Worm (Caenorhabditis elegans) whole organism, mixed stage, embryonic: ENCODE results near the gene plpr-1.

Experiments used
- bed-3 ChIP-seq: fragments of 200-800 bp; sonication (Bioruptor generic); optimal IDR thresholded peaks from 3 replicates; lab custom pipeline; 2018; ENCODE audit warnings: mild to moderate bottlenecking, missing genetic modification characterization, moderate library complexity, missing compliant biosample characterization
- ceh-39 ChIP-seq: fragments of 150-350 bp; optimal IDR thresholded peaks from 2 replicates; lab custom pipeline; 2014; ENCODE audit warnings: missing biosample characterization, missing genetic modification characterization
- ceh-43 ChIP-seq: fragments of 200-800 bp; sonication (Bioruptor generic); optimal IDR thresholded peaks from 2 replicates; lab custom pipeline; 2018; ENCODE audit warnings: mild to moderate bottlenecking, missing genetic modification characterization, moderate library complexity, missing compliant biosample characterization
- cnd-1 ChIP-seq: fragments of 200-800 bp; sonication (Bioruptor generic); optimal IDR thresholded peaks from 2 replicates; lab custom pipeline; 2018; ENCODE audit warnings: mild to moderate bottlenecking, missing genetic modification characterization, missing compliant biosample characterization
- drap-1 ChIP-seq: fragments of 200-800 bp; sonication (Bioruptor generic); optimal IDR thresholded peaks from 3 replicates; lab custom pipeline; 2018; ENCODE audit warnings: mild to moderate bottlenecking, missing genetic modification characterization, missing compliant biosample characterization
- elt-3 ChIP-seq: fragments of 150-350 bp; optimal IDR thresholded peaks from 2 replicates; lab custom pipeline; 2014; ENCODE audit warnings: missing biosample characterization, missing genetic modification characterization
- flh-1 ChIP-seq: fragments of 200-800 bp; sonication (Bioruptor generic); optimal IDR thresholded peaks from 2 replicates; lab custom pipeline; 2018; ENCODE audit warnings: mild to moderate bottlenecking, missing genetic modification characterization, moderate library complexity, missing compliant biosample characterization
- hlh-1 ChIP-seq: fragments of 150-350 bp; optimal IDR thresholded peaks from 2 replicates; lab custom pipeline; 2014; ENCODE audit warnings: missing biosample characterization, missing genetic modification reagents, missing genetic modification characterization
- lin-13 ChIP-seq: fragments of 150-350 bp; optimal IDR thresholded peaks from 2 replicates; lab custom pipeline; 2014; ENCODE audit warnings: missing biosample characterization, missing genetic modification characterization
- mab-5 ChIP-seq: fragments of 150-350 bp; optimal IDR thresholded peaks from 2 replicates; lab custom pipeline; 2014; ENCODE audit warnings: missing biosample characterization, missing genetic modification characterization
- mep-1 ChIP-seq: fragments of 150-350 bp; optimal IDR thresholded peaks from 2 replicates; lab custom pipeline; 2017; ENCODE audit warnings: missing biosample characterization, missing genetic modification reagents, missing genetic modification characterization, inconsistent platforms
- nhr-2 ChIP-seq: fragments of 150-350 bp; optimal IDR thresholded peaks from 2 replicates; lab custom pipeline; 2014; ENCODE audit warnings: missing biosample characterization, missing genetic modification characterization
- nhr-237 ChIP-seq: fragments of 150-350 bp; optimal IDR thresholded peaks from 2 replicates; lab custom pipeline; 2014; ENCODE audit warnings: missing biosample characterization, missing genetic modification characterization
- nhr-28 ChIP-seq: fragments of 150-350 bp; optimal IDR thresholded peaks from 2 replicates; lab custom pipeline; 2014; ENCODE audit warnings: missing biosample characterization, missing genetic modification characterization
- pha-4 ChIP-seq: fragments of 150-350 bp; optimal IDR thresholded peaks from 2 replicates; lab custom pipeline; 2018; ENCODE audit warnings: missing biosample characterization, missing genetic modification reagents, missing genetic modification characterization
- sem-2 ChIP-seq: fragments of 200-800 bp; sonication (Bioruptor generic); optimal IDR thresholded peaks from 2 replicates; lab custom pipeline; 2018; ENCODE audit warnings: mild to moderate bottlenecking, missing genetic modification characterization, missing compliant biosample characterization
- snpc-4 ChIP-seq: fragments of 150-350 bp; optimal IDR thresholded peaks from 2 replicates; lab custom pipeline; 2014; ENCODE audit warnings: missing biosample characterization, missing genetic modification characterization
- unc-120 ChIP-seq: sonication (generic microtip); optimal IDR thresholded peaks from 2 replicates; lab custom pipeline; 2017; ENCODE audit warnings: missing genetic modification characterization, missing compliant biosample characterization; ENCODE audit not compliant: poor library complexity, severe bottlenecking
- unc-39 ChIP-seq: fragments of 150-350 bp; optimal IDR thresholded peaks from 2 replicates; lab custom pipeline; 2014; ENCODE audit warnings: missing biosample characterization, missing genetic modification characterization
- unc-62 ChIP-seq: fragments of 150-350 bp; optimal IDR thresholded peaks from 2 replicates; lab custom pipeline; 2014; ENCODE audit warnings: missing biosample characterization, missing genetic modification reagents, missing genetic modification characterization
- zip-8 ChIP-seq: fragments of 150-350 bp; optimal IDR thresholded peaks from 2 replicates; lab custom pipeline; 2014; ENCODE audit warnings: missing biosample characterization, missing genetic modification characterization
- ztf-11 ChIP-seq: fragments of 150-350 bp; optimal IDR thresholded peaks from 2 replicates; lab custom pipeline; 2014; ENCODE audit warnings: missing biosample characterization, missing genetic modification characterization

The plpr-1 gene

DNA sequence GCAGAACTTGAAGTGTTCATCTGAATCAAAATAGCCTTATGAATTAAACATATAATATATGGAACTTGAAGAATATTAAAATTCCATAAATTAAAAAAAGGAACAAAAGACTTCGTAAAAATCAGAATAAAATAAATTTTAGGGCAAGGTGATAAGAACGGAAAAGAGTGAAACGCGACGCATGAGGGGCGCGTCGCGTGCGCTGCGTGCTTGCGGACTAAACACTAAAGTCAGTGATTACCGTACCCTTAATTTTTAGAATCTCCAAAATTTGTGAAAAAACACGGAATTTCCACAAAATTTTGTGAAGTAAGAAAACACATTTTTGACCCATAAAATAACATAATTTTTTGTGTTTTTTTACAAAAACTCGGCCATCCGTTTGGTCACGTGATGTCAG, 39.1 kb downstream of the plpr-1 start, which contains the start of gene T05B9.1:
Gene T05B9.1, minus strand, starts transcription at position 20 of the 400 bp plus-strand sequence.
- TF ChIP-seq nhr-237 (tag; lab: Kevin White, UChicago), result no peak
- no peak for TF ChIP-seq nhr-2
- TF ChIP-seq sem-2, result no peak
- TF ChIP-seq bed-3 (GFP tag; lab: Kevin White, UChicago), result no peak
- TF ChIP-seq nhr-28 (tag; lab: Kevin White, UChicago), result no peak
- TF ChIP-seq mab-5 (tag; lab: Kevin White, UChicago), result no peak
- TF ChIP-seq hlh-1 (tag; lab: Kevin White, UChicago), result no peak
- no peak for TF ChIP-seq snpc-4 (tag; lab: Kevin White, UChicago)
- no peak for TF ChIP-seq ceh-43 (GFP tag; lab: Kevin White, UChicago)
- TF ChIP-seq zip-8 (tag; lab: Kevin White, UChicago), result no peak
- no peak for TF ChIP-seq drap-1
- no peak for TF ChIP-seq unc-39 (tag; lab: Kevin White, UChicago)
- TF ChIP-seq lin-13 (tag; lab: Kevin White, UChicago), result no peak

DNA sequence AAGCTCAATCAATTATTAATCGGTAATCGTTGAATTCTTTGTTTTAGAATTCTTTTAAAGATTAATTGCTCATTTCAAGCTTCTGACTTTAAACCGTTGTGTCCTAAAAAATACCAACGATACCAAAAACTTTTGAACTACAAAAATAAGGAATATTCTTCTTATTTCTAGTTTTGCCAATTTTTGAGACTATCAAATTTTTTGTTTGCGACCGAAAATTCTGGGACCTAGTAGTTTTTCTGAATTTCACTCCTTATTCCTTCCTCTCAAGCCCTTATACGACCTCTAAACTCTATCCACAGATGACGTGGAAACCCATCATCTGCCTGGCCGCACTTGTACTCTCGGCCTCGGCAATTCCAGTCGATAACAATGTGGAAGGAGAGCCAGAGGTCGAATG, 46.7 kb downstream of the plpr-1 start, which contains the start of gene cut-1:
Gene cut-1, plus strand, starts transcription at position 301 of the 400 bp plus-strand sequence.
- TF ChIP-seq bed-3 (GFP tag; lab: Kevin White, UChicago) (no peak), mep-1 (no peak), nhr-28 (tag; lab: Kevin White, UChicago) (no peak), unc-120 (tag; lab: Kevin White, UChicago) (no peak)

DNA sequence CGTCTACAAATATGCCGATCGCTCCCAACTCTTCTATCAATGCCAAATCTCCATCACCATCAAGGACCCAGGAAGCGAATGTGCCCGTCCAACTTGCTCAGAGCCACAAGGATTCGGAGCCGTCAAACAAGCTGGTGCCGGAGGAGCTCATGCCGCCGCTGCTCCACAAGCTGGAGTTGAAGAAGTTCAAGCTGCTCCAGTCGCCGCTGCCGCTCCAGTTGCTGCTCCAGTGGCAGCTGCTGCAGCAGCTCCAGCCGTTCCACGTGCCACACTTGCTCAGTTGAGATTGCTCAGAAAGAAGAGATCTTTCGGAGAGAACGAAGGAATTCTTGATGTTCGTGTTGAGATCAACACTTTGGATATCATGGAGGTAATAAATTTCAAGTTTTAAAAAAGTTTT, 48.7 kb downstream of the plpr-1 start:
- no peak for TF ChIP-seq ztf-11 (tag; lab: Kevin White, UChicago)
- no peak for TF ChIP-seq cnd-1 (tag; lab: Kevin White, UChicago)
- TF ChIP-seq flh-1, result no peak
- no peak for TF ChIP-seq bed-3 (GFP tag; lab: Kevin White, UChicago)
- no peak for TF ChIP-seq elt-3 (tag; lab: Kevin White, UChicago)
- TF ChIP-seq ceh-39 (tag; lab: Kevin White, UChicago), result no peak
- TF ChIP-seq, all 35 proteins: peak for 0

DNA sequence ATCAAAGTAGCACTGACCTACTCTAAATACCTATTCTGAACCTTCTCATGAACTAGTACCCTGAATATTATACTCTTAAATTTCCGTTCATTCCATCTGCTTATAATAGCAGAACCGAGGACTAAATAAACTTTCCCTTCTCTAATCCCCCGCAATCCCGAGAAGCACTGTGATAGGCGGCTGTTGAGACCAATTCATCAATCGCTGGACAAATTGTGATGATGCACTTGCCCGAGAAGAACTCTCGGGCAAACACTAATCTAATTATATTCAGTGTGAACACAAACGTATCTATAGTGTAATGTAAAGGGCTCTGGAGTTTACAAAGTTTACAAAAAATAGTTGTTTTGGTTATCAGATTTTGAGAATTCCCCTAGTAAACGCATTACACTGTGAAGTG, 52.8 kb downstream of the plpr-1 start:
- no peak for TF ChIP-seq nhr-28 (tag; lab: Kevin White, UChicago)
- peak; percentile 63 for TF ChIP-seq unc-62 (GFP tag; lab: Kevin White, UChicago)
- no peak for TF ChIP-seq pha-4 (tag; lab: Kevin White, UChicago)
- peak; percentile 79 for TF ChIP-seq hlh-1 (tag; lab: Kevin White, UChicago)
- TF ChIP-seq unc-120 (tag; lab: Kevin White, UChicago), result peak; percentile 24
- TF ChIP-seq sem-2, result no peak
- TF ChIP-seq zip-8 (tag; lab: Kevin White, UChicago), result no peak

DNA sequence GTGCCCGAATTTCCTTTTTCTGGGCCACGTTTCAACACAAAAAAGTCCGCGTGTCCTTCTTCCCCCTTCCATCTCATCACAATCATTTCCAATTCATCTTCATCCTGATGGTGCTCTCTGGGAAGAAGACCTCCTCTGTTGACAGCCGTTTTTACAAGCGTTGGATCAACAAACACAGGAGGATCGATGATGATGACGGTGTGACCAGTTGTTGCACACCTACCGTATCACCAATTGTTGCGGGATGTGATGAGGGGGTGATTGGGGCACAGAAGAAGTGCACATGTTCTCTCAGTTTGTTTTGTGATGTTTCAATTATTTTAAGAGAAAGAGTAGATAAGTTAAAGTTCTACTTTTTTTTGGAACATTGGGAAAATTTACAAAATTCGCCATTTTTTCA, 53.4 kb downstream of the plpr-1 start:
- TF ChIP-seq nhr-2, result no peak
- peak; percentile 81 for TF ChIP-seq hlh-1 (tag; lab: Kevin White, UChicago)
